Fruit fly (Drosophila melanogaster) whole organism, embryonic: ENCODE results near the gene CG43075.

ENCODE experiments used
- Antp ChIP-seq: fragments of 200-800 bp; sonication (Bioruptor generic); optimal IDR thresholded peaks from 3 replicates; lab custom pipeline; 2016; ENCODE audit warnings: missing biosample characterization, missing genetic modification characterization
- Atf-2 ChIP-seq: fragments of 200-800 bp; sonication (Bioruptor generic); optimal IDR thresholded peaks from 2 replicates; lab custom pipeline; 2016; ENCODE audit warnings: missing biosample characterization, missing genetic modification characterization
- CG10366 ChIP-seq: fragments of 200-800 bp; sonication (Bioruptor generic); IDR thresholded peaks from 2 replicates; pipeline ENCODE4 v1.3.6; 2022; ENCODE audit warnings: missing biosample characterization, missing genetic modification characterization
- CG12219 ChIP-seq: fragments of 200-800 bp; sonication (Bioruptor generic); optimal IDR thresholded peaks from 3 replicates; lab custom pipeline; 2018; ENCODE audit warnings: missing biosample characterization, mild to moderate bottlenecking, missing genetic modification characterization
- CG12942 ChIP-seq: fragments of 200-800 bp; sonication (Bioruptor generic); optimal IDR thresholded peaks from 3 replicates; lab custom pipeline; 2016; ENCODE audit warnings: missing biosample characterization, missing genetic modification characterization
- CG14050 ChIP-seq: fragments of 200-800 bp; sonication (Bioruptor generic); IDR thresholded peaks from 3 replicates; pipeline ENCODE4 v1.3.6; 2022; ENCODE audit warnings: missing biosample characterization, missing genetic modification characterization
- CG14965 ChIP-seq: fragments of 200-800 bp; sonication (Bioruptor generic); optimal IDR thresholded peaks from 2 replicates; lab custom pipeline; 2016; ENCODE audit warnings: missing biosample characterization, missing genetic modification characterization, borderline replicate concordance
- CG17359 ChIP-seq: fragments of 200-800 bp; sonication (Bioruptor generic); optimal IDR thresholded peaks from 3 replicates; lab custom pipeline; 2018; ENCODE audit warnings: missing biosample characterization, mild to moderate bottlenecking, missing genetic modification characterization, moderate library complexity
- CG1832 ChIP-seq: fragments of 200-800 bp; sonication (Bioruptor generic); optimal IDR thresholded peaks from 2 replicates; lab custom pipeline; 2017; ENCODE audit warnings: missing biosample characterization, mild to moderate bottlenecking, missing genetic modification characterization, inconsistent platforms
- CG30403 ChIP-seq: fragments of 200-800 bp; sonication (Bioruptor generic); optimal IDR thresholded peaks from 3 replicates; lab custom pipeline; 2016; ENCODE audit warnings: missing biosample characterization, missing genetic modification characterization
- CG33557 ChIP-seq: fragments of 200-800 bp; sonication (Bioruptor generic); optimal IDR thresholded peaks from 2 replicates; lab custom pipeline; 2019; ENCODE audit warnings: missing biosample characterization, mild to moderate bottlenecking, missing genetic modification characterization, moderate library complexity
- CG34422 ChIP-seq: fragments of 200-800 bp; sonication (Bioruptor generic); IDR thresholded peaks from 3 replicates; pipeline ENCODE4 v1.3.6; 2022; ENCODE audit warnings: missing biosample characterization, missing genetic modification characterization
- CG6175 ChIP-seq: fragments of 200-800 bp; sonication (Bioruptor generic); IDR thresholded peaks from 3 replicates; pipeline ENCODE4 v1.3.6; 2022; ENCODE audit warnings: missing biosample characterization, missing genetic modification characterization
- CG8924 ChIP-seq: fragments of 200-800 bp; optimal IDR thresholded peaks from 3 replicates; lab custom pipeline; 2019; ENCODE audit warnings: missing biosample characterization, mild to moderate bottlenecking, missing genetic modification characterization, moderate library complexity
- Doc2 ChIP-seq: fragments of 200-800 bp; sonication (Bioruptor generic); IDR thresholded peaks from 2 replicates; pipeline ENCODE4 v1.3.6; 2022; ENCODE audit warnings: missing biosample characterization, missing genetic modification characterization
- HLH54F ChIP-seq: fragments of 200-800 bp; sonication (Bioruptor generic); optimal IDR thresholded peaks from 3 replicates; lab custom pipeline; 2016; ENCODE audit warnings: missing biosample characterization, missing genetic modification characterization
- Hr3 ChIP-seq: fragments of 200-800 bp; sonication (Bioruptor generic); optimal IDR thresholded peaks from 3 replicates; lab custom pipeline; 2016; ENCODE audit warnings: missing biosample characterization, missing genetic modification characterization
- Meics ChIP-seq: fragments of 200-800 bp; sonication (Bioruptor generic); optimal IDR thresholded peaks from 2 replicates; lab custom pipeline; 2017; ENCODE audit warnings: missing biosample characterization, mild to moderate bottlenecking, missing genetic modification characterization
- Mes4 ChIP-seq: fragments of 200-800 bp; sonication (Bioruptor generic); optimal IDR thresholded peaks from 2 replicates; lab custom pipeline; 2016; ENCODE audit warnings: missing biosample characterization, missing genetic modification characterization
- NC2β ChIP-seq: fragments of 200-800 bp; sonication (Bioruptor generic); optimal IDR thresholded peaks from 2 replicates; lab custom pipeline; 2016; ENCODE audit warnings: missing biosample characterization, missing genetic modification characterization
- NFAT ChIP-seq: fragments of 200-800 bp; sonication (Bioruptor generic); IDR thresholded peaks from 2 replicates; pipeline ENCODE4 v1.3.6; 2022; ENCODE audit warnings: missing biosample characterization, missing genetic modification characterization
- Pdp1 ChIP-seq, 2 experiments: fragments of 200-800 bp; sonication (Bioruptor generic); optimal IDR thresholded peaks; 3 replicates each; lab custom pipeline; 2016; ENCODE audit warnings: missing biosample characterization in 2 of 2, missing genetic modification characterization in 2 of 2, mild to moderate bottlenecking in 1 of 2, moderate library complexity in 1 of 2
- Side ChIP-seq: fragments of 200-800 bp; sonication (Bioruptor generic); optimal IDR thresholded peaks from 2 replicates; lab custom pipeline; 2016; ENCODE audit warnings: missing biosample characterization, missing genetic modification characterization
- Tbp ChIP-seq: fragments of >200 bp; optimal IDR thresholded peaks from 2 replicates; lab custom pipeline; 2018; ENCODE audit warnings: missing biosample characterization, missing genetic modification characterization
- Vsx1 ChIP-seq: fragments of 200-800 bp; sonication (Bioruptor generic); optimal IDR thresholded peaks from 2 replicates; lab custom pipeline; 2017; ENCODE audit warnings: missing biosample characterization, mild to moderate bottlenecking, missing genetic modification characterization, missing genetic modification reagents
- Xbp1 ChIP-seq: fragments of 200-800 bp; sonication (Bioruptor generic); optimal IDR thresholded peaks from 3 replicates; lab custom pipeline; 2016; ENCODE audit warnings: missing biosample characterization, mild to moderate bottlenecking, missing genetic modification characterization
- bsh ChIP-seq, 2 experiments: fragments of 200-800 bp; sonication (Bioruptor generic); optimal IDR thresholded peaks; 2 replicates each; lab custom pipeline; 2017 to 2018; ENCODE audit warnings: mild to moderate bottlenecking in 2 of 2, missing biosample characterization in 2 of 2, missing genetic modification characterization in 2 of 2, moderate library complexity in 1 of 2
- cad ChIP-seq: fragments of >200 bp; optimal IDR thresholded peaks from 2 replicates; lab custom pipeline; 2017; ENCODE audit warnings: missing biosample characterization, missing genetic modification characterization
- cg ChIP-seq: fragments of 200-800 bp; sonication (Bioruptor generic); optimal IDR thresholded peaks from 3 replicates; lab custom pipeline; 2019; ENCODE audit warnings: missing biosample characterization, mild to moderate bottlenecking, missing genetic modification characterization, moderate library complexity
- chif ChIP-seq, 2 experiments: fragments of 200-800 bp; sonication (Bioruptor generic); optimal IDR thresholded peaks; 3 replicates each; lab custom pipeline; 2016; ENCODE audit warnings: missing biosample characterization in 2 of 2, missing genetic modification characterization in 2 of 2
- crc ChIP-seq: fragments of 200-800 bp; sonication (Bioruptor generic); optimal IDR thresholded peaks from 2 replicates; lab custom pipeline; 2016; ENCODE audit warnings: missing biosample characterization, missing genetic modification characterization
- crp ChIP-seq, 2 experiments: fragments of 200-800 bp; sonication (Bioruptor generic); optimal IDR thresholded peaks; 2 replicates in 1 of 2; 3 replicates in 1 of 2; lab custom pipeline; 2017; ENCODE audit warnings: missing biosample characterization in 2 of 2, missing genetic modification characterization in 2 of 2, mild to moderate bottlenecking in 1 of 2, moderate library complexity in 1 of 2
- dmrt11E ChIP-seq: fragments of 200-800 bp; sonication (Bioruptor generic); optimal IDR thresholded peaks from 3 replicates; lab custom pipeline; 2018; ENCODE audit warnings: missing biosample characterization, mild to moderate bottlenecking, missing genetic modification characterization, moderate library complexity
- gcm2 ChIP-seq: fragments of 200-800 bp; sonication (Bioruptor generic); optimal IDR thresholded peaks from 2 replicates; lab custom pipeline; 2016; ENCODE audit warnings: missing biosample characterization, missing genetic modification characterization
- grn ChIP-seq: fragments of 200-800 bp; sonication (Bioruptor generic); optimal IDR thresholded peaks from 3 replicates; lab custom pipeline; 2017; ENCODE audit warnings: missing biosample characterization, missing genetic modification characterization
- jumu ChIP-seq: fragments of 200-800 bp; sonication (Bioruptor generic); optimal IDR thresholded peaks from 3 replicates; lab custom pipeline; 2016; ENCODE audit warnings: missing biosample characterization, missing genetic modification characterization
- kay ChIP-seq: fragments of 200-800 bp; sonication (Bioruptor generic); optimal IDR thresholded peaks from 2 replicates; lab custom pipeline; 2016; ENCODE audit warnings: missing biosample characterization, missing genetic modification characterization
- klu ChIP-seq: fragments of 200-800 bp; sonication (Bioruptor generic); IDR thresholded peaks from 2 replicates; pipeline ENCODE4 v1.3.6; 2022; ENCODE audit warnings: missing biosample characterization, missing genetic modification characterization
- lmd ChIP-seq: fragments of 200-800 bp; sonication (Bioruptor generic); IDR thresholded peaks from 2 replicates; pipeline ENCODE4 v1.3.6; 2022; ENCODE audit warnings: missing biosample characterization, missing genetic modification characterization
- onecut ChIP-seq: fragments of 200-800 bp; sonication (Bioruptor generic); IDR thresholded peaks from 2 replicates; pipeline ENCODE4 v1.3.6; 2022; ENCODE audit warnings: missing biosample characterization, missing genetic modification characterization
- pb ChIP-seq: fragments of 200-800 bp; sonication (Bioruptor generic); optimal IDR thresholded peaks from 3 replicates; lab custom pipeline; 2016; ENCODE audit warnings: missing biosample characterization, missing genetic modification characterization
- pita ChIP-seq: fragments of 200-800 bp; sonication (Bioruptor generic); optimal IDR thresholded peaks from 2 replicates; lab custom pipeline; 2017; ENCODE audit warnings: missing biosample characterization, mild to moderate bottlenecking, missing genetic modification characterization
- sc ChIP-seq, 3 experiments: fragments of >200 bp in 2 of 3; fragments of 200-800 bp in 1 of 3; sonication (Bioruptor generic) in 1 of 3; optimal IDR thresholded peaks; 2 replicates in 2 of 3; 3 replicates in 1 of 3; lab custom pipeline; 2017; ENCODE audit warnings: mild to moderate bottlenecking in 1 of 3, missing biosample characterization in 1 of 3, missing genetic modification characterization in 1 of 3, missing genetic modification reagents in 1 of 3
- sna ChIP-seq: fragments of 200-800 bp; sonication (Bioruptor generic); IDR thresholded peaks from 2 replicates; pipeline ENCODE4 v1.3.6; 2022; ENCODE audit warnings: missing biosample characterization, missing genetic modification characterization; ENCODE audit not compliant: partially characterized antibody
- sr ChIP-seq: fragments of 200-800 bp; sonication (Bioruptor generic); IDR thresholded peaks from 3 replicates; pipeline ENCODE4 v1.3.6; 2022; ENCODE audit warnings: missing biosample characterization, missing genetic modification characterization
- ssp ChIP-seq: fragments of 200-800 bp; sonication (Bioruptor generic); IDR thresholded peaks from 2 replicates; pipeline ENCODE4 v1.3.6; 2022; ENCODE audit warnings: missing biosample characterization, missing genetic modification characterization
- tap ChIP-seq: fragments of 200-800 bp; optimal IDR thresholded peaks from 3 replicates; lab custom pipeline; 2019; ENCODE audit warnings: missing biosample characterization, mild to moderate bottlenecking, missing genetic modification characterization, moderate library complexity
- tgo ChIP-seq: fragments of 200-800 bp; sonication (Bioruptor generic); IDR thresholded peaks from 3 replicates; pipeline ENCODE4 v1.3.6; 2022; ENCODE audit warnings: missing biosample characterization, missing genetic modification characterization
- vnd ChIP-seq: fragments of 200-800 bp; sonication (Bioruptor generic); IDR thresholded peaks from 3 replicates; pipeline ENCODE4 v1.3.6; 2022; ENCODE audit warnings: missing biosample characterization, missing genetic modification characterization; ENCODE audit not compliant: partially characterized antibody
- wek ChIP-seq: fragments of 200-800 bp; sonication (Bioruptor generic); optimal IDR thresholded peaks from 3 replicates; lab custom pipeline; 2018; ENCODE audit warnings: missing biosample characterization, mild to moderate bottlenecking, missing genetic modification characterization, moderate library complexity
- zen ChIP-seq: fragments of 200-800 bp; sonication (Bioruptor generic); optimal IDR thresholded peaks from 3 replicates; lab custom pipeline; 2018; ENCODE audit warnings: missing biosample characterization, mild to moderate bottlenecking, missing genetic modification characterization, moderate library complexity

Gene CG43075

DNA sequence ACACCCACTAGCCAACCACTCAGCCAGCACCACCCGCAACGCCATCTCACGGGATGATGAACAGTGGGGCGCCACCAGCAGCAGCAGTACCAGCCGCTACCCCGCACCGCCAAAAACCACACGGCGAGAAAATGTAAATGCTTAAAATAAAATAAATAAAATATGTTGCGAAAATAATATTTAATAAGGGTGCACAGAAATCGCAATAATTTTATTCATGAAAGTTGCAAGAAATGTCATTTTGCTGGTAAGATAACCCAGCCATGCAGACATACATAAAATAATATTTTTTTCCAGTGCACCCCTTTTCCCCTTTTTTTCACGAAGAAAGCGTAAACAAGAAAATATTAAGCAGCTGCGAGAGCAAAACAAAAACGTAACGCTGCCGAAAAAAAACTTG, 4.9 kb downstream of the CG43075 start (continued):
- peak; percentile 71 for TF ChIP-seq lmd (GFP tag; lab: Robert Waterston, UW)
- TF ChIP-seq CG34422 (GFP tag; lab: Robert Waterston, UW), result peak; percentile 39; the same call in 1 of the 3 replicates
- TF ChIP-seq CG17359 (tag; lab: Kevin White, UChicago), result peak; percentile 72
- TF ChIP-seq sc (optimal IDR thresholded peaks at IDR 0.05; lab: Kevin White, UChicago), result no peak
- peak; percentile 31 for TF ChIP-seq sc (GFP tag; optimal IDR thresholded peaks at IDR 0.05; lab: Kevin White, UChicago)
- TF ChIP-seq pb (GFP tag; lab: Kevin White, UChicago), result no peak
- TF ChIP-seq Vsx1 (GFP tag; lab: Kevin White, UChicago), result peak; percentile 4
- peak; percentile 65 for TF ChIP-seq CG8924
- TF ChIP-seq vnd, result no peak
- TF ChIP-seq tap (tag; lab: Kevin White, UChicago), result peak; percentile 57
- TF ChIP-seq jumu, result no peak
- no peak for TF ChIP-seq cg
- TF ChIP-seq Meics, result peak; percentile 78
- TF ChIP-seq CG14050 (GFP tag; lab: Robert Waterston, UW), result peak; percentile 41; the same call in 2 of the 3 replicates
- no peak for TF ChIP-seq Antp (GFP tag; lab: Kevin White, UChicago)
- TF ChIP-seq CG12942 (GFP tag; lab: Kevin White, UChicago), result peak; percentile 36
- TF ChIP-seq Hr3 (GFP tag; lab: Kevin White, UChicago), result peak; percentile 49
- no peak for TF ChIP-seq zen
- no peak for TF ChIP-seq Pdp1 (GFP tag; optimal IDR thresholded peaks at IDR 0.05; lab: Kevin White, UChicago)
- peak; percentile 60 for TF ChIP-seq HLH54F (GFP tag; lab: Kevin White, UChicago)
- no peak for TF ChIP-seq Tbp (GFP tag; lab: Kevin White, UChicago)
- TF ChIP-seq CG6175, result no peak
- no peak for TF ChIP-seq onecut (GFP tag; lab: Robert Waterston, UW)
- TF ChIP-seq sna (GFP tag; lab: Robert Waterston, UW), result no peak
- no peak for TF ChIP-seq kay
- TF ChIP-seq chif (GFP tag; optimal IDR thresholded peaks at IDR 0.05; lab: Kevin White, UChicago), result peak; percentile 10 to 23
- TF ChIP-seq NFAT (GFP tag; lab: Robert Waterston, UW), result no peak
- peak in 1 of 2 experiments; percentile 68 for TF ChIP-seq bsh (GFP tag; optimal IDR thresholded peaks at IDR 0.05; lab: Kevin White, UChicago)
- no peak for TF ChIP-seq wek
- no peak for TF ChIP-seq grn (GFP tag; lab: Kevin White, UChicago)
- peak; percentile 45 for TF ChIP-seq ssp (GFP tag; lab: Robert Waterston, UW)
- no peak for TF ChIP-seq crc (GFP tag; lab: Kevin White, UChicago)
- TF ChIP-seq dmrt11E (tag; lab: Kevin White, UChicago), result no peak
- TF ChIP-seq NC2β (GFP tag; lab: Kevin White, UChicago), result no peak
- no peak for TF ChIP-seq Mes4 (GFP tag; lab: Kevin White, UChicago)
- TF ChIP-seq CG1832 (GFP tag; lab: Kevin White, UChicago), result no peak
- peak; percentile 18 for TF ChIP-seq CG12219 (GFP tag; lab: Kevin White, UChicago)
- no peak for TF ChIP-seq Doc2 (GFP tag; lab: Robert Waterston, UW)
- TF ChIP-seq CG33557, result no peak
- TF ChIP-seq klu (GFP tag; lab: Robert Waterston, UW), result peak; percentile 49; the same call in 1 of the 2 replicates
- no peak for TF ChIP-seq CG14965
- TF ChIP-seq CG10366, result no peak; the same call in 1 of the 2 replicates
- TF ChIP-seq sr (GFP tag; lab: Robert Waterston, UW), result peak; percentile 23; the same call in 1 of the 3 replicates
- no peak for TF ChIP-seq pita (GFP tag; lab: Kevin White, UChicago)
- TF ChIP-seq Atf-2 (GFP tag; lab: Kevin White, UChicago), result no peak
- no peak for TF ChIP-seq cad (GFP tag; lab: Kevin White, UChicago)
- TF ChIP-seq crp (GFP tag; optimal IDR thresholded peaks at IDR 0.05; lab: Kevin White, UChicago), result peak in 1 of 2 experiments; percentile 9
- peak; percentile 72 for TF ChIP-seq tgo
- TF ChIP-seq gcm2 (GFP tag; lab: Kevin White, UChicago), result no peak
- peak; percentile 70 for TF ChIP-seq Xbp1 (GFP tag; lab: Kevin White, UChicago)
- no peak for TF ChIP-seq Side (GFP tag; lab: Kevin White, UChicago)
- TF ChIP-seq CG30403 (GFP tag; lab: Kevin White, UChicago), result peak; percentile 69
